Fruit fly (Drosophila melanogaster): ENCODE data around the gene CG11034.

CG11034 gene

DNA sequence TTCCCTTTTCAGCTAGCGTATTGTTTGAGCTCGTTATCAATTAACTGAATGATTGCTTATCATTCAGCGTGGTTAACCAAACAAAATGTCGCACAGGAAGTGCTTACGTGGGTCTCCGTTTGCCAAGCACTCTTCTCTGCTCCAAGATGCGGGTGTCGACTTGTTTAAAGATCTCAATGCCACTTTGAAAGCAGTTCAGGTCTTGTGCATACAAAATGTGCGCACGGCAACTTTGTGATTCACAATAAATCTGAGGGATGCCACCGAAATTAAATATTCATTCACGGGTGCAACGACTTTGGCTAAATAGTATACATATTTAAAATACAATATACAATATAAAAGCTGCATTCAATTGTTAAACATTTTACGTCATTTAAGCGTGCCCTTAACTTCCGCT lies 32.9 kb upstream of the CG11034 start:
- no peak for TF ChIP-seq Sox14 (GFP tag; optimal IDR thresholded peaks at IDR 0.05)
- no peak for TF ChIP-seq Hr38 (GFP tag; optimal IDR thresholded peaks at IDR 0.05)
- TF ChIP-seq CG15336 (GFP tag; IDR thresholded peaks at IDR 0.05): no peak
- peak; percentile 34 for TF ChIP-seq Eip78C (GFP tag)
- TF ChIP-seq acj6 (GFP tag; optimal IDR thresholded peaks at IDR 0.05): no peak

DNA sequence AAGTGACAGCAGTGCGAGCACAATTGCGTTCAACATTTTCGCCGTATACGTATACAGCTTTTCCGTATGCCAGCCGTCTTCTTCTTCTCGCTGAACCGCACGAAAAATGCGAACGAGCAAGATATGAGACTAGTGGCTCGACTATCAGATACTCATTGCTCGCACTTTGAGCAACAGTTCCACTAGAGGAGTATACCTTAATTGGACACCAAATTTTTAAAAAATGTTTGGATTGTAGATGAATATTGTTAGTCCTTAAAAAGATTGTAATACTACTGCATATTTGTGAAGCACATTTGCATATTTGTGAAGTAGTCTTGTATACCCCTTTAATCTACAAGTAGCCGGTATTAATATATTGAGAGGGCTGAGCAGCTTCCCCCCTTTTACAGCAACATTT lies 27.0 kb upstream of the CG11034 start:
- TF ChIP-seq CG34406 (GFP tag; optimal IDR thresholded peaks at IDR 0.05) (no peak), Ets21C (GFP tag; optimal IDR thresholded peaks at IDR 0.05) (no peak), ss (GFP tag; optimal IDR thresholded peaks at IDR 0.05) (peak in 1 of 2 experiments; percentile 29), CG3919 (GFP tag; optimal IDR thresholded peaks at IDR 0.05) (peak; percentile 16), Gug (GFP tag; IDR thresholded peaks at IDR 0.05) (no peak), dsx (GFP tag; optimal IDR thresholded peaks at IDR 0.05; ENCODE audit: poor library complexity, severe bottlenecking) (peak; percentile 15), fd59A (GFP tag; optimal IDR thresholded peaks at IDR 0.05) (no peak), CG6808 (GFP tag; optimal IDR thresholded peaks at IDR 0.05) (no peak), CG11294 (GFP tag; IDR thresholded peaks at IDR 0.05) (no peak), Blimp-1 (GFP tag; optimal IDR thresholded peaks at IDR 0.05) (no peak), CG4318 (GFP tag; optimal IDR thresholded peaks at IDR 0.05) (no peak), Ets96B (tag; optimal IDR thresholded peaks at IDR 0.05) (peak; percentile 27), eg (GFP tag; IDR thresholded peaks at IDR 0.05) (no peak), Sox15 (GFP tag; optimal IDR thresholded peaks at IDR 0.05) (no peak), CG8319 (GFP tag; optimal IDR thresholded peaks at IDR 0.05) (no peak), CG9139 (GFP tag; optimal IDR thresholded peaks at IDR 0.05) (no peak), vri (GFP tag; optimal IDR thresholded peaks at IDR 0.05) (no peak), CG1621 (tag; optimal IDR thresholded peaks at IDR 0.05) (peak; percentile 6), pdm3 (GFP tag; optimal IDR thresholded peaks at IDR 0.05) (peak; percentile 21), CG15336 (GFP tag; IDR thresholded peaks at IDR 0.05) (no peak; the same call in 1 of the 2 replicates), CG10669 (GFP tag; optimal IDR thresholded peaks at IDR 0.05) (peak; percentile 41), Eip78C (GFP tag) (peak; percentile 60), salr (GFP tag; optimal IDR thresholded peaks at IDR 0.05) (peak in 1 of 2 experiments; percentile 21), acj6 (GFP tag; optimal IDR thresholded peaks at IDR 0.05) (peak; percentile 20), CG7368 (GFP tag; optimal IDR thresholded peaks at IDR 0.05) (no peak), Eip75B (GFP tag; optimal IDR thresholded peaks at IDR 0.05) (peak; percentile 27), CG6792 (GFP tag; optimal IDR thresholded peaks at IDR 0.05) (peak; percentile 21), CG11902 (GFP tag; optimal IDR thresholded peaks at IDR 0.05) (no peak), CG6854 (GFP tag; optimal IDR thresholded peaks at IDR 0.05) (no peak), Sox102F (GFP tag; optimal IDR thresholded peaks at IDR 0.05) (peak; percentile 2), CG8632 (GFP tag; optimal IDR thresholded peaks at IDR 0.05) (no peak), OdsH (GFP tag; optimal IDR thresholded peaks at IDR 0.05) (peak; percentile 23), topi (GFP tag; optimal IDR thresholded peaks at IDR 0.05) (peak; percentile 28), Hr4 (GFP tag; optimal IDR thresholded peaks at IDR 0.05) (peak; percentile 33), svp (GFP tag) (no peak), CG3032 (tag; optimal IDR thresholded peaks at IDR 0.05) (no peak), spab (GFP tag; optimal IDR thresholded peaks at IDR 0.05) (peak; percentile 12), Sox14 (GFP tag; optimal IDR thresholded peaks at IDR 0.05) (peak; percentile 23), CG6163 (GFP tag; IDR thresholded peaks at IDR 0.05) (no peak), CG31627 (GFP tag; optimal IDR thresholded peaks at IDR 0.05) (peak; percentile 14), esn (GFP tag; optimal IDR thresholded peaks at IDR 0.05) (peak; percentile 32), CG8119 (GFP tag; IDR thresholded peaks at IDR 0.05) (no peak), dac (GFP tag; optimal IDR thresholded peaks at IDR 0.05) (no peak), Lpt (GFP tag; optimal IDR thresholded peaks at IDR 0.05) (no peak), CG10631 (GFP tag; optimal IDR thresholded peaks at IDR 0.05) (peak; percentile 2), Hr39 (GFP tag; optimal IDR thresholded peaks at IDR 0.05) (peak; percentile 32), Eip93F (GFP tag; optimal IDR thresholded peaks at IDR 0.05) (no peak), fkh (GFP tag; optimal IDR thresholded peaks at IDR 0.05) (no peak), fd85E (GFP tag; optimal IDR thresholded peaks at IDR 0.05) (no peak)

Measured in whole organism, prepupa.